Fruit fly (Drosophila melanogaster) whole organism, embryonic: ENCODE data around the gene CheA75a.

Source experiments
- Ada2b ChIP-seq: fragments of 200-800 bp; sonication (Bioruptor generic); IDR thresholded peaks from 2 replicates; pipeline ENCODE4 v1.3.6; 2022; ENCODE audit warnings: missing biosample characterization, missing genetic modification characterization
- Atf-2 ChIP-seq: fragments of 200-800 bp; sonication (Bioruptor generic); optimal IDR thresholded peaks from 2 replicates; lab custom pipeline; 2016; ENCODE audit warnings: missing biosample characterization, missing genetic modification characterization
- Awh ChIP-seq: fragments of 200-800 bp; sonication (Bioruptor generic); IDR thresholded peaks from 2 replicates; pipeline ENCODE4, ENCODE4 v1.3.6; 2022; ENCODE audit warnings: missing biosample characterization, missing genetic modification characterization
- Bgb ChIP-seq: fragments of 200-800 bp; sonication (Bioruptor generic); IDR thresholded peaks from 2 replicates; pipeline ENCODE4 v1.3.6; 2022; ENCODE audit warnings: missing biosample characterization, missing genetic modification characterization; ENCODE audit not compliant: partially characterized antibody
- Blimp-1 ChIP-seq: fragments of 200-800 bp; sonication (Bioruptor generic); optimal IDR thresholded peaks from 3 replicates; lab custom pipeline; 2018; ENCODE audit warnings: missing biosample characterization, missing genetic modification characterization, mild to moderate bottlenecking, moderate library complexity, missing genetic modification reagents
- BtbVII ChIP-seq: fragments of 200-800 bp; sonication (Bioruptor generic); optimal IDR thresholded peaks from 3 replicates; lab custom pipeline; 2017; ENCODE audit warnings: missing biosample characterization, mild to moderate bottlenecking, missing genetic modification characterization
- CG10366 ChIP-seq: fragments of 200-800 bp; sonication (Bioruptor generic); IDR thresholded peaks from 2 replicates; pipeline ENCODE4 v1.3.6; 2022; ENCODE audit warnings: missing biosample characterization, missing genetic modification characterization
- CG11085 ChIP-seq: fragments of 200-800 bp; sonication (Bioruptor generic); IDR thresholded peaks from 2 replicates; pipeline ENCODE4 v1.3.6; 2022; ENCODE audit warnings: missing biosample characterization, missing genetic modification characterization
- CG12769 ChIP-seq: fragments of 200-800 bp; sonication (Bioruptor generic); optimal IDR thresholded peaks from 2 replicates; lab custom pipeline; 2019; ENCODE audit warnings: missing biosample characterization, mild to moderate bottlenecking, missing genetic modification characterization, moderate library complexity
- CG13894 ChIP-seq: fragments of 200-800 bp; sonication (Bioruptor generic); optimal IDR thresholded peaks from 3 replicates; lab custom pipeline; 2018; ENCODE audit warnings: missing biosample characterization, mild to moderate bottlenecking, missing genetic modification characterization, moderate library complexity
- CG14014 ChIP-seq: fragments of 200-800 bp; sonication (Bioruptor generic); IDR thresholded peaks from 2 replicates; pipeline ENCODE4 v1.3.6; 2022; ENCODE audit warnings: missing biosample characterization, missing genetic modification characterization
- CG14965 ChIP-seq: fragments of 200-800 bp; sonication (Bioruptor generic); optimal IDR thresholded peaks from 2 replicates; lab custom pipeline; 2016; ENCODE audit warnings: missing biosample characterization, missing genetic modification characterization, borderline replicate concordance
- CG15514 ChIP-seq: fragments of 200-800 bp; sonication (Bioruptor generic); optimal IDR thresholded peaks from 3 replicates; lab custom pipeline; 2017; ENCODE audit warnings: missing biosample characterization, missing genetic modification characterization, mild to moderate bottlenecking, moderate library complexity, missing genetic modification reagents
- CG18619 ChIP-seq: fragments of 200-800 bp; sonication (Bioruptor generic); optimal IDR thresholded peaks from 3 replicates; lab custom pipeline; 2017; ENCODE audit warnings: missing biosample characterization, mild to moderate bottlenecking, missing genetic modification characterization
- CG2199 ChIP-seq: fragments of 200-800 bp; sonication (Bioruptor generic); IDR thresholded peaks from 3 replicates; pipeline ENCODE4 v1.3.6; 2022; ENCODE audit warnings: missing biosample characterization, missing genetic modification characterization
- CG4424 ChIP-seq: fragments of 200-800 bp; sonication (Bioruptor generic); optimal IDR thresholded peaks from 3 replicates; lab custom pipeline; 2016; ENCODE audit warnings: missing biosample characterization, missing genetic modification characterization
- CG4707 ChIP-seq: fragments of 200-800 bp; sonication (Bioruptor generic); optimal IDR thresholded peaks from 2 replicates; lab custom pipeline; 2018; ENCODE audit warnings: missing biosample characterization, mild to moderate bottlenecking, missing genetic modification characterization, moderate library complexity
- D19A ChIP-seq: fragments of 200-800 bp; optimal IDR thresholded peaks from 3 replicates; lab custom pipeline; 2019; ENCODE audit warnings: missing biosample characterization, mild to moderate bottlenecking, missing genetic modification characterization, moderate library complexity
- Hsf ChIP-seq: fragments of 200-800 bp; sonication (Bioruptor generic); optimal IDR thresholded peaks from 3 replicates; lab custom pipeline; 2016; ENCODE audit warnings: missing biosample characterization, missing genetic modification characterization
- Mad ChIP-seq: fragments of 200-800 bp; sonication (Bioruptor generic); optimal IDR thresholded peaks from 2 replicates; lab custom pipeline; 2016; ENCODE audit warnings: missing biosample characterization, missing genetic modification characterization
- Nf-YC ChIP-seq: fragments of 200-800 bp; optimal IDR thresholded peaks from 3 replicates; lab custom pipeline; 2019; ENCODE audit warnings: missing biosample characterization, mild to moderate bottlenecking, missing genetic modification characterization, moderate library complexity
- Spps ChIP-seq: fragments of 200-800 bp; sonication (Bioruptor generic); optimal IDR thresholded peaks from 2 replicates; lab custom pipeline; 2018; ENCODE audit warnings: missing biosample characterization, mild to moderate bottlenecking, missing genetic modification characterization
- Ssrp ChIP-seq: fragments of 200-800 bp; sonication (Bioruptor generic); optimal IDR thresholded peaks from 2 replicates; lab custom pipeline; 2018; ENCODE audit warnings: missing biosample characterization, mild to moderate bottlenecking, missing genetic modification characterization, moderate library complexity
- abd-A ChIP-seq: fragments of 200-800 bp; sonication (Bioruptor generic); optimal IDR thresholded peaks from 3 replicates; lab custom pipeline; 2019; ENCODE audit warnings: missing biosample characterization, mild to moderate bottlenecking, missing genetic modification characterization, moderate library complexity
- al ChIP-seq: fragments of 200-800 bp; sonication (Bioruptor generic); IDR thresholded peaks from 2 replicates; pipeline ENCODE4 v1.3.6; 2022; ENCODE audit warnings: missing biosample characterization, missing genetic modification characterization
- bsh ChIP-seq, 2 experiments: fragments of 200-800 bp; sonication (Bioruptor generic); optimal IDR thresholded peaks; 2 replicates each; lab custom pipeline; 2017 to 2018; ENCODE audit warnings: mild to moderate bottlenecking in 2 of 2, missing biosample characterization in 2 of 2, missing genetic modification characterization in 2 of 2, moderate library complexity in 1 of 2
- da ChIP-seq: fragments of 200-800 bp; sonication (Bioruptor generic); optimal IDR thresholded peaks from 2 replicates; lab custom pipeline; 2016; ENCODE audit warnings: missing biosample characterization, missing genetic modification characterization
- fd96Cb ChIP-seq: fragments of 200-800 bp; sonication (Bioruptor generic); optimal IDR thresholded peaks from 2 replicates; lab custom pipeline; 2018; ENCODE audit warnings: missing biosample characterization, mild to moderate bottlenecking, missing genetic modification characterization, moderate library complexity
- ftz-f1 ChIP-seq: fragments of 200-800 bp; sonication (Bioruptor generic); optimal IDR thresholded peaks from 2 replicates; lab custom pipeline; 2016; ENCODE audit warnings: missing biosample characterization, missing genetic modification characterization
- gem ChIP-seq: fragments of 200-800 bp; sonication (Bioruptor generic); optimal IDR thresholded peaks from 2 replicates; lab custom pipeline; 2019; ENCODE audit warnings: missing biosample characterization, mild to moderate bottlenecking, missing genetic modification characterization, moderate library complexity
- inv ChIP-seq: fragments of 200-800 bp; sonication (Bioruptor generic); IDR thresholded peaks from 2 replicates; pipeline ENCODE4 v1.3.6; 2022; ENCODE audit warnings: missing biosample characterization, missing genetic modification characterization; ENCODE audit not compliant: partially characterized antibody
- lmd ChIP-seq: fragments of 200-800 bp; sonication (Bioruptor generic); IDR thresholded peaks from 2 replicates; pipeline ENCODE4 v1.3.6; 2022; ENCODE audit warnings: missing biosample characterization, missing genetic modification characterization
- nerfin-1 ChIP-seq: fragments of 200-800 bp; sonication (Bioruptor generic); optimal IDR thresholded peaks from 3 replicates; lab custom pipeline; 2019; ENCODE audit warnings: missing biosample characterization, mild to moderate bottlenecking, missing genetic modification characterization, moderate library complexity
- oc ChIP-seq: fragments of 200-800 bp; sonication (Bioruptor generic); optimal IDR thresholded peaks from 2 replicates; lab custom pipeline; 2018; ENCODE audit warnings: missing biosample characterization, mild to moderate bottlenecking, missing genetic modification characterization, moderate library complexity
- pum ChIP-seq: fragments of 200-800 bp; sonication (Bioruptor generic); optimal IDR thresholded peaks from 2 replicates; lab custom pipeline; 2016; ENCODE audit warnings: missing biosample characterization, missing genetic modification characterization
- sens ChIP-seq: fragments of 200-800 bp; sonication (Bioruptor generic); peaks from one replicate; lab custom pipeline; 2016; ENCODE audit warnings: missing biosample characterization, missing genetic modification characterization
- slbo ChIP-seq: fragments of 200-800 bp; sonication (Bioruptor generic); IDR thresholded peaks from 2 replicates; pipeline ENCODE4 v1.3.6; 2022; ENCODE audit warnings: missing biosample characterization, missing genetic modification characterization
- slou ChIP-seq: fragments of 200-800 bp; sonication (Bioruptor generic); optimal IDR thresholded peaks from 3 replicates; lab custom pipeline; 2016; ENCODE audit warnings: missing biosample characterization, missing genetic modification characterization
- tna ChIP-seq: fragments of 200-800 bp; sonication (Bioruptor generic); IDR thresholded peaks from 2 replicates; pipeline ENCODE4 v1.3.6; 2022; ENCODE audit warnings: missing biosample characterization, missing genetic modification characterization; ENCODE audit not compliant: partially characterized antibody
- twi ChIP-seq: fragments of 200-800 bp; optimal IDR thresholded peaks from 2 replicates; lab custom pipeline; 2019; ENCODE audit warnings: missing biosample characterization, mild to moderate bottlenecking, missing genetic modification characterization, moderate library complexity
- vvl ChIP-seq: fragments of 200-800 bp; sonication (Bioruptor generic); IDR thresholded peaks from 2 replicates; pipeline ENCODE4 v1.3.6; 2022; ENCODE audit warnings: missing biosample characterization, missing genetic modification characterization

Gene CheA75a

DNA sequence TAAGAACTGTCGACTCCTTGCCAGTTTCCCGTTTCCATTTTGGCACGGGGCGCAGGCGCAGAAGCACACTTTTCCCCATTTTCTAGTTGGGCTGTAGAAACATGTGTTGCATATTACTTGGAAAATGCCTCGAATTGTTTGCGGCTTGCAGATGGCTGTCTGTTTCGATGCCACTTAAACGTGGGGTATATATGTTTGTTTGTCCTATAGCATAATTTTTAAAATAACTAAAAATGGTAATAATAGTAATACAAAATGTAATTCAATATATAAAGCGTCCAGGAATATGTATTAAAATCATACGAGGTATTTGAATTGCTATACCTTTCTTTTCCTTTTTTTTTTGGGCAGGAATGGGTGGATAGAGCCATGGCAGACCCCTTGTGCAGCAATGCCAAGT is 1.2 kb upstream of the CheA75a start (continued):
- TF ChIP-seq CG18619 (GFP tag; lab: Kevin White, UChicago): no peak
- no peak for TF ChIP-seq CG14014 (GFP tag; lab: Robert Waterston, UW)
- no peak for TF ChIP-seq slou (GFP tag; lab: Kevin White, UChicago)
- no peak for TF ChIP-seq da (GFP tag; lab: Kevin White, UChicago)
- TF ChIP-seq CG15514: no peak
- TF ChIP-seq Spps: peak; percentile 76
- TF ChIP-seq ftz-f1 (GFP tag; lab: Kevin White, UChicago): no peak
- peak; percentile 61 for TF ChIP-seq CG4424 (GFP tag; lab: Kevin White, UChicago)
- peak; percentile 31; the same call in 1 of the 2 replicates for TF ChIP-seq CG10366 (GFP tag; lab: Robert Waterston, UW)
- TF ChIP-seq CG12769 (tag; lab: Kevin White, UChicago): no peak
- peak; percentile 53; the same call in 1 of the 2 replicates for TF ChIP-seq lmd (GFP tag; lab: Robert Waterston, UW)

DNA sequence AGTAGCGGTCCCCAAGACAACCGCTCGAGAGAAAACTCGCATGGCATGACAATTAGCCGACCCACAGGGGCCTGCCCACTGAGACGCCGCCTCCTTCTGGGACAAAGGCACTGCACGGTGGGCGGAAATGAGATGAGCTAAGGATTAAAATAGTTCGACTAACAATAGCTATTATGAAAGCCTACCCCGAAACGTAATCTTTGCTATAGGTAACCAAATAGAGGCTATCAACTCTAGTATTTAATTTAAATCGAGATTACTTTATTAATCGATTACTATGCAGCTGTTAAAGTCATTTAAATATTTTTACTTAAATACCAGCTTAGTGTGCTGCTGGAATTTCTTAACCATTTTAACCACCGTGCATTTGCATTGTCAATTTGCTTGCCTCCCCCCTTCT is 5.1 kb downstream of the CheA75a start:
- no peak for TF ChIP-seq Nf-YC (tag; lab: Kevin White, UChicago)
- TF ChIP-seq sens (GFP tag; lab: Kevin White, UChicago): peak; percentile 39

DNA sequence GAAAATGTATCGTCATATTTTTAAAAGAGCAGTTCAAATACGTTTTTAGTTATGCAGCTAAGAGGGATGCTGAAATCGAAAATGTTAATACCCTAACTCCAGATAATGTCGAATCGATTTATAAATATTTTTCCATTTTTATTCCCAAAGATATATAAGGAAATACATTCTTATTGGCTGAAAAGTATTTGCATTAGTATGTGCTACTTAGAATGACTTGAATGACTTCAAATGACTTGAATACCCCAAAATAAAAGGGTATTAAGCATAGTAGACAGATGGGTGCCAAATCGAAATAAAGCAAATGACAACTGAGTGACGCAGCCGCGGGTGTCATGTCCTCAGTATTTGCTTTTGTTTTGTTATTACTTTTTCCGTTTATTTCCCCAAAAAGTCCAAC is 6.9 kb downstream of the CheA75a start:
- TF ChIP-seq D19A (tag; lab: Kevin White, UChicago) (peak; percentile 83), al (no peak), bsh (GFP tag; optimal IDR thresholded peaks at IDR 0.05; lab: Kevin White, UChicago) (peak in 1 of 2 experiments; percentile 8), Blimp-1 (GFP tag; lab: Kevin White, UChicago) (peak; percentile 19), Ssrp (no peak), sens (GFP tag; lab: Kevin White, UChicago) (peak; percentile 72), BtbVII (GFP tag; lab: Kevin White, UChicago) (no peak), gem (tag; lab: Kevin White, UChicago) (peak; percentile 20)
- TF ChIP-seq, all 482 proteins: peak for 5

DNA sequence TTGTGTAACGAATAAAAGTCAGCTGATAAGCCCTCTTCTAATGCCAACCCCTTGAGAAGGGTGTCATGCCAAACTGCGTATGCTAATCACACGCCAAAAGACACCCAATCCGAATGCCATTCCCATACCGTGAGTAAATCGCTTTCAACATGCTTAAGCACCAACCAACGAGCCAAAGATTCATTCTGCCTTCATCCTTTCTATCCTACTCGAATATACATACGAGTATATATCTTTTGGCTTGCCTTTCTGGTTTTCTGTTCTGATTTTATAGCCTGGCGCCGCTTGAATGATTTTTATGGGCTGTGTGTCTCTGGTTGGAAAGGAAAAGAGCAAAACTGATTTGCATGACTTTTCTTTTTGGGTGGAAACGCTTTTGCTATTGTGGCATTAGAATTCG is 13.7 kb downstream of the CheA75a start:
- no peak for TF ChIP-seq CG14965 (GFP tag; lab: Kevin White, UChicago)
- TF ChIP-seq nerfin-1 (tag; lab: Kevin White, UChicago): peak; percentile 4
- TF ChIP-seq Hsf (GFP tag; lab: Kevin White, UChicago): no peak
- TF ChIP-seq tna (GFP tag; lab: Robert Waterston, UW): no peak
- TF ChIP-seq CG11085 (GFP tag; lab: Robert Waterston, UW): no peak
- TF ChIP-seq Bgb: no peak
- peak; percentile 21 for TF ChIP-seq oc
- no peak for TF ChIP-seq slbo (GFP tag; lab: Robert Waterston, UW)
- peak; percentile 97 for TF ChIP-seq CG13894 (tag; lab: Kevin White, UChicago)
- no peak for TF ChIP-seq Mad
- TF ChIP-seq CG2199: 0 out of 3 replicates have a peak, but pooled peaks have one; percentile 25
- TF ChIP-seq inv (GFP tag; lab: Robert Waterston, UW): no peak
- no peak for TF ChIP-seq Ada2b (GFP tag; lab: Robert Waterston, UW)

DNA sequence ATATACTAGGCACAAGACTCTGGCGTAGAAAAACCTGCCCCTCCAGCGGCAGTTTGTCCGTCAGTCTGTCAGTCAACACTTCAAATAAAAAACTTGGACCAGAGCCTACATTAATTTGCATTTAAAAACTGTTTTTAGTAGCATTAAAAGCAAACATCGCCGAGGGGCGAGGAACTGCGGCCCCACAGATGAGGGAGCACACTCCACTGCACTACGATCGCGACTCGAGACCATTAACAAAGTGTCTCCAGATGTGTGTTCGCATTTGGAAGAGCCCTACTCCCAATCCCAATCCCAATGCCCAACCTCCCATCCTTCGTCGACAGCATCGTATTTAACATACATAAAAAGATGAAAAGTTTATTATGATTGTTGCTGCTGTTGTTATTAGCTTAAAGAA is 14.6 kb downstream of the CheA75a start:
- TF ChIP-seq sens (GFP tag; lab: Kevin White, UChicago): peak; percentile 20
- TF ChIP-seq oc: peak; percentile 63
- TF ChIP-seq abd-A: peak; percentile 49
- TF ChIP-seq CG4707 (GFP tag; lab: Kevin White, UChicago): no peak
- TF ChIP-seq Awh (GFP tag; lab: Robert Waterston, UW): 0 out of 2 replicates have a peak, but pooled peaks have one; percentile 27
- peak; percentile 18; the same call in 1 of the 2 replicates for TF ChIP-seq vvl (GFP tag; lab: Robert Waterston, UW)
- TF ChIP-seq fd96Cb (tag; lab: Kevin White, UChicago): no peak
- TF ChIP-seq twi (tag; lab: Kevin White, UChicago): peak; percentile 57
- TF ChIP-seq Atf-2 (GFP tag; lab: Kevin White, UChicago): no peak
- 0 out of 3 replicates have a peak, but pooled peaks have one; percentile 50 for TF ChIP-seq CG2199
- no peak for TF ChIP-seq pum (GFP tag; lab: Kevin White, UChicago)
